Worm (Caenorhabditis elegans): ENCODE data around the gene mrpl-46.

mrpl-46 gene

DNA sequence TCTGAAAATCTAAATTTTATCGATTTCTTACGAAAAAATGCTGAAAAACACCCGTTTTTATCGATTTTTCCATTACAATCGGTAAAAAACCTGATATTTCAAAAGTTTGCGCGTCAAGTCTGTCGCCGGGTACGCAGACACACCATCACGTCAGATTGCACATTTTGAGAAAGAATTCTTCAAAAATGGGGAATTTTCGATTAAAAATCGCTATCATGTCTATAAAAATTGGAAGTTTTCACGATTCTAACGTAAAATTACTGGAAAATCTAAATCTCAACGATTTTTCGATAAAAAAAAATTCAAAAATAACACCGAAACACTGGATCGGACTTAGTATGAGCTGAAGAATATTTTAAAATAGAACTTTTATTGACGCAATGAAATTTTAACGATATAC is 6.3 kb upstream of the mrpl-46 start, which contains the start of gene F56B3.4:
TSS of gene F56B3.4 (minus strand) at position 1 of the 400 bp plus-strand sequence.
- no peak for TF ChIP-seq unc-62 (GFP tag; optimal IDR thresholded peaks at IDR 0.05)

DNA sequence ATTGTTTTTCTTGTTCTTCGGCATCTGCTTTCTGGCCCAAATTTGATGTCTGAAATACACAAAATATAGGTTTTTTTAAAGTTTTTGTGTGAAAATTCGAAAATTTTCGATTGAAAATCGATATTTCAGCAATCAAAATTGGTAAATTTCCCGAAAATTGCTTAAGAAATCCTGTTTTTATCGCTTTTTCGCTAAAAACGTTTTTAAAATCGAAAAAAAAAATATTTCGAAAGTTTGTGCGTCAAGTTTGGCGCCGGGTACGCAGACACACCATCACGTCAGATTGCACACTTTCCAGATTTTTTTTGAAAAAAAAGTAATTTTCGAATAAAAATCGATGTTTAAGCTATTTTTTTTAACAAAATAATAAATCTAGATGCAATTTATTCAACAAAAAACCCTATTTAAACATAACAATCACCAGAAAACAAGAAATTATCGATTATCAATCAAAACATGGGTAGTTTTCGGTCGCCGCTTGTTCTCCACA is 5.2 kb upstream of the mrpl-46 start, which contains the start of gene skr-18:
TSS of gene skr-18 (minus strand) at position 51 of the 490 bp plus-strand sequence.
- TF ChIP-seq unc-62 (GFP tag; optimal IDR thresholded peaks at IDR 0.05), result no peak

DNA sequence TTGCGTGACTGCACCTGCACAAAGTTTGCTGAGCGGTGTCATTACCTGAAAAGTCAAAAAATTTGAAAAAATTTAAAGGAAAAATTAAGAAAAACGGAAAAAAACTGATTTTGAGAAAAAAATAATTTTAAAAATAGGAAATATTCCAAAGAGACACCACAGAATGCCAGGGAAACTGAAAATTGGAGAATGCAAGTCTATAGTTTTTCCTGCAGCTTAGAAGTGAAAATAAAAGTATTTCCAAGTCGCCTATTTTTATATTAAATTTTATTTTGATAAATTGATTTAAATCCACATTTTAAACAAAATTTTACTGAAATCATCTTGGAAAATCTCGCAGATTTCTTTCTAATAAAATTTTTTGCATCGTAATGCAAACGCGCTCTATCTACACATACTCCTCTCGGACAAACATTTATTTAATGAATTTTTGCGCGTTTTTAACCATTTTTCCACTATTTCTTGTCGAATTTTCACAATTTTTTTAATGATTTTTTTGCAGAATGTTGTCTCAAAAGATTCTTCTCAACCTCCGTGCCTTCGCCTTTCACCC is 4.0 kb upstream of the mrpl-46 start, which contains the start of the genes F56B3.11 and ech-5:
TSS of gene F56B3.11 (minus strand) at position 51 of the 553 bp plus-strand sequence.
TSS of gene ech-5 (plus strand) at position 503 of the 553 bp plus-strand sequence.
- no peak for TF ChIP-seq unc-62 (GFP tag; optimal IDR thresholded peaks at IDR 0.05)

DNA sequence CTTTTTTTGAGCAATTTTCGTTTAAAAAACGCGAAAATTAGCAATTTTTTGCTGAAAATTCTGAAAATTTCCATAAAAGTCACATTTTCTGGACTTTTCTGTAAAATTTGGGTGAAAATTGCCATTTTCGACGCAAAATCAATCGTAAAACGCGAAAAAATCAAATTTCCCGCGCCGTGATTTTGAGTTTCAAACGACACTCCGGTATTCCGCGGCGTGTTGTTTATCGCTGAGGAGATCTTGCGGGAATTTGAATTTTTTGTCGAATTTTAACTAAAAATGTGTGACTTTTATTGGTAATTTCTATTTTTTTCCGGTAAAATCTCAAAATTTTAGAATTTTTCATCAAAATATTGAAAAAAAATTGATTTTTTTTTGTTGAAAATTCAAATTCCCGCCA is 544 bp downstream of the mrpl-46 start:
- TF ChIP-seq unc-62 (GFP tag; optimal IDR thresholded peaks at IDR 0.05), result no peak

DNA sequence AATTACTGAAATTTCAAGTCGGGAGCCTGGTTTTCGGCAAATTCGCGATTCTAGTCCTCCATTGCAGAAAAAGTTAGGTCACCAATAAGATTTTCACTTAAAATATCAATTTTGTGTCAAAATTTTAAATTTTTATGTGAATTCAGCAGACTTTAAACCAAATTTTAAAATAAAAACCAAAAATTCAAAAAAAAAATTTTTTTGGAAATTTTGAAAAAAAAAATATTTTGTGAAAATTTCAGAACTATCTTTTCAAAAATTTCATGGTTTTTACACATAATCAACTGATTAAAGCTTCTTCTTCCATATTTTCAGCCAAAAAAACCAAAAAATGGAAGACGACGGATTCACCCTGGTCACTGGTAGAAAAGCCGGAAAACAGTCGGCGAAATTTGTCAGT is 4.2 kb downstream of the mrpl-46 start, which contains the start of gene Y55F3BL.4:
TSS of gene Y55F3BL.4 (plus strand) at position 301 of the 400 bp plus-strand sequence.
- no peak for TF ChIP-seq unc-62 (GFP tag; optimal IDR thresholded peaks at IDR 0.05)

DNA sequence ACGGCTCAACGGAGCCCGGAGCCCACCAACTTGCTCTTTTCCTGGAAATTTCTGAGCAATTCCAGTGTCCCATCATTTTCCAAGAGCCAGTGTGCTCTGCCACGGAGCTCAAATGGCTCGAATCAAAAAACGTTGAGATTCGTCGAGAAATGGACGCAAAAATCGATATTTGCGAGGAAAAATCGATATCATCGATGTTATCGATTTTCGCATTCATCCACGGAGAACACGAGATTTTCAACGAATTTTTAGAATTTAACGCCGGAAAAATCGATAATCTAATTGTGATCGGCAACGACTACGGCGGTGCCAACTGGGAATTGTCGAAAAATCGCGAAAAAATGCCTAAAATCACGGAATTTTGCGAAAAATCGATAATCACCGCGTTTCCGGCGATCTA is 5.1 kb downstream of the mrpl-46 start:
- no peak for TF ChIP-seq unc-62 (GFP tag; optimal IDR thresholded peaks at IDR 0.05)

DNA sequence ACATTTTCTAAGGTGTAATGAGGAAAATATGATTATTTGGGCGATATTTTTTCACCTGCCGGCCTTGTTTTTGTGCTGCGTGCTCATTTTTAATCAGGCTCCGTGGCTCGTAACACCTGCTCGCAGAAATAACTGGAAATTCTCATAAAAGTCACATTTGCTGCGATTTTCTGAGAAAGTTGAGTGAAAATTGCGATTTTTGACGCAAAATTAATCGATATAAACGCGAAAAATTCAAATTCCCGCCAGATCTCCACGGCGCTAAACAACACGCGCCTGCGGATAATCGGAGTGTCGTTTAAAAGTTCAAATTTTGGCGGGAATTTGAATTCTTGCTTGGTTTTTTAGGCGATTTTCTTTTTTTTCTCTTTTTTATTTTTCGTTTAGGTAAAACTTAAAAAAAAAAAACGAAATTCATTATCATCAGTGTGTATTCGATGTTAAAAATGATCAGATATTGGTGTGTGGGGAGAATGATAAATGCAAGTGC is 6.5 kb downstream of the mrpl-46 start, which contains the start of gene Y55F3BL.6:
TSS of gene Y55F3BL.6 (minus strand) at position 51 of the 490 bp plus-strand sequence.
- no peak for TF ChIP-seq unc-62 (GFP tag; optimal IDR thresholded peaks at IDR 0.05)

DNA sequence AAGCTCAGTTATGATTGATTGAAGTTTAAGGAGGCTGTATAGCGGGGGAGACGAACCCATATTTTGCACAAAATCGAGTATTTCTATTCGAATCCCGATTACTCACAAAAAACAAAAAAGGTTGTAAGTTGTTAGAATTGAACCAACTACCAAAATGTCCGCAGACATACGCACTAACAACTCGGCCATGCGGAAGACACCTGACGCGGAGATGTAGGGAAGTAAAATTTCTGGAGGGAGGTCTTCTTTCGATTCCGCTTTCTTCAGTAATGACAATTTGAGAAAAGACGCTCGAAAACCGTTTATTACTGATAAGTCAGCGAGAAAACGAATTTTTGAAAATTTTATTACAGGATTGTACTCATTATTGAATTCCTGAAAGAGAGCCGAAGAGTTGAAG is 17.3 kb downstream of the mrpl-46 start:
- TF ChIP-seq unc-62 (GFP tag; optimal IDR thresholded peaks at IDR 0.05), result no peak

DNA sequence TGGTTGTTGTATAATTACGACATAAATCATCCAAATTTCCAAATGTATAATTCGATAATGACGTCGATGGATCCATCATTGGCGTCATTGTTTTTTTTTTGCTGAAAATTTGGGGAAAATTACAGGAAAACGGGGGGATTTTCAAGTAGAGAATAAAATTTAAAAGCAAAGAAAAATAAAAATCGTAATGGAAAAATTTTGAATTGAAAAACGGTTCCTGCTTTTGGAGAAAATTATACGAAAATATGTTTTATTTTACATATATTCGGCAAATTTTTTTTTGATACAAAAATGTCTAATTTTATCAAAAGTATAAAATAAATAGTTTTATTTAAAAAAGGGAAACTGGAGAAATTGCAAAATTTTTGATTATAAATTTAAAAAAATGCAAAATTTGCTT is 24.2 kb downstream of the mrpl-46 start, which contains the start of gene zipt-15:
TSS of gene zipt-15 (minus strand) at position 101 of the 400 bp plus-strand sequence.
- TF ChIP-seq unc-62 (GFP tag; optimal IDR thresholded peaks at IDR 0.05), result no peak

DNA sequence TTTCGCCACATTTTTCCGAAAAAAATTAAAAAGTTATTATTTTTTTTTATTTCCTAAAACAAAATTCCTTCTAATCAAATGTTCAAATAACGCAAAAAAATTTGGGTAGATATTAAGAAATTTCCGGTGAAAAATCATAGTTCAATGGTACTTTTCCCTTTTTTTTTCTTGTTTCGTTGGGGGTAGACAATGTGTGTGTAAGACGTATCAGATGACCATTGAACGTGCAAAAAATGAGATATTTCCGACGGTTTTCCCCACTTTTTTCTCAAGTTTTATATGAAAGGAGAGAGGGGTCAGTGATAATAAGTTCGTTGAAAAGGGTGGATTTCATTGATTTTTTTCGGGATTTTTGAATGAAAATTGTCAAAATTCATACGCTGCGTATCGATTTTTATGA is 25.5 kb downstream of the mrpl-46 start:
- no peak for TF ChIP-seq unc-62 (GFP tag; optimal IDR thresholded peaks at IDR 0.05)

DNA sequence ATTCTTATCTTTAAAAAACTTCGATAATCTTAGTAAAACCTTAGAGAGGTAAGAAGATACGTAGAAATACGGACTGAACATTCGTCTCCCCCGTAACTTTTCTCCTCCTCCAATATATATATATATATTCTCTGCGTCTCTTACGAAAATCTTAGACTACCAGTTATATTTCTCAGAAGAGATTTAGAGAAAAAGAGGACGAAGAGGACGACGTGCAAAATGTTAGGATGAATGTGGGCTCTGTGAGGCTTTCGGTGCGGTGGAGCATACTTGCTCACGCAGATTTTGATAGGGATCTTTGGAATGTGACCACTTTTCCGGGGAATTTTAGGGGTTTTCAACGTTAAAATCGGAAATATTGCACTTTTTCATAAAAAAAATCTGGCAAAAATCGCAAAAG is 27.8 kb downstream of the mrpl-46 start:
- no peak for TF ChIP-seq unc-62 (GFP tag; optimal IDR thresholded peaks at IDR 0.05)

DNA sequence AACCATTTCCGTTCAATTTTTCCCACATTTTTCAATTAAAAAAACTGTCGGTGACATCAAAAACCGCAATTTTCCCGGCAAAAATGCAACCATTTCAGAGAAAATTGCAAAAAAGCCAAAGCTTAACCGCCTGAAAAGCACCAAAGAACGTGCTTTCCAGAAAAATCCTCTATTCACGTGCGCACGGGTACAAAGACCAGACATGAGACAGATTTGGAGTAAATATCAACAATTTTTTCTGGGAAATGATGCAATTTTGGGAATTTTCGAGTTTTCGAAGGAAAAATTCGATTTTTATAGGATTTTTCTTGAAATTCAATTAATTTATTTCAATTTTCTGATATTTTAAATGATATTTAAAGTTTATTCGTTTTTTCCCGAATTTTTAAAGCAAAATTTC is 28.5 kb downstream of the mrpl-46 start:
- no peak for TF ChIP-seq unc-62 (GFP tag; optimal IDR thresholded peaks at IDR 0.05)

DNA sequence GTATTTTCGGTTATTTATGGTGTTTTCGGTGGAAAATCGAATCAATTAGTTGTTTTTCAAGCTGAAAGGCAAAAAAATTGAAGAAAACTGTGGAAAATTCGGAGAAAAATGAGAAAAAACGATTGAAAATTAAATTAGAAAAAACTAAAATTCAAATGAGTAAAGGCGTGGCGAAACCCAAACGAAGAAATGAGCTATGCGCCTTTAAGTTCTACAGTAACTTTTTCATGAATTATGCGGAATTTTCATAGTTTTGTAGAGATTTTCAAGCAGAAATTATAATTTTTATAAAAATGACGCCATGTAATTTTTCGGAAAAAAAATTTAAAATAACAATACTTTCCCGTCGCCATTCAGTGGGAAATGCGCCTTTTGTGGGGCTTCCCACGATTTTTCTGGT is 29.1 kb downstream of the mrpl-46 start:
- TF ChIP-seq unc-62 (GFP tag; optimal IDR thresholded peaks at IDR 0.05), result no peak

DNA sequence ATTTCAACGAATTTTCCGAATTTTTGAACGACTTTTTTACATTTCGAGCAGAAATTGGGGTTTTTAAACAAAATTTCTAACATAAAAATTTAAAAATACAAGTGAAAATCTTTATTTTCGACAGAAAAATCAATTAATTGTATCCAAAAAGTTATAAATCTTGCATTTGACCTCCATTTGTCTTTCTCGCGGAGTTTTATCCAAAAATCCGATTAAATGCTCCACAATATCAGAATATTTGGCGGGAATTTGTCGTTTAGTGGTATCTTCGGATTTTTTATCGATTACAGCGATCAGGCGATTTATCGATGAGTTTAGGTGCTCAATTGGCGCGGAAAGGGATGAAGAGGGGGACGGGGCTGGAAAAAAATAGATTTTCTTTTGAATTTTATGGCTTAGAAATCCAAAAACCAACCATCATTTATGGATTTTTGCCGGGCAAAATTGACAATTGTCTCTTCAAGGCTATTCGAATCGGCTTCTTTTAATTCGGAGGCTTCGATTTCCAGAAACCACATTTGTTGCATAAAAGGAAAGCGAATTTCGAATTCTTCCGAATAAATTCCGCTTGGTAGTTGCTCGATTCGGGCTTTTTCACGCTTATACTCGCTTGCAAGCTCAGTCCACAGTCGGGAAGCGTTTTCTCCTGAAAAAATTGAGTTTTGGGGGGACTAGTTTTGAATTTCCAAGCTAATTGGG is 29.8 kb downstream of the mrpl-46 start:
- no peak for TF ChIP-seq unc-62 (GFP tag; optimal IDR thresholded peaks at IDR 0.05)

DNA sequence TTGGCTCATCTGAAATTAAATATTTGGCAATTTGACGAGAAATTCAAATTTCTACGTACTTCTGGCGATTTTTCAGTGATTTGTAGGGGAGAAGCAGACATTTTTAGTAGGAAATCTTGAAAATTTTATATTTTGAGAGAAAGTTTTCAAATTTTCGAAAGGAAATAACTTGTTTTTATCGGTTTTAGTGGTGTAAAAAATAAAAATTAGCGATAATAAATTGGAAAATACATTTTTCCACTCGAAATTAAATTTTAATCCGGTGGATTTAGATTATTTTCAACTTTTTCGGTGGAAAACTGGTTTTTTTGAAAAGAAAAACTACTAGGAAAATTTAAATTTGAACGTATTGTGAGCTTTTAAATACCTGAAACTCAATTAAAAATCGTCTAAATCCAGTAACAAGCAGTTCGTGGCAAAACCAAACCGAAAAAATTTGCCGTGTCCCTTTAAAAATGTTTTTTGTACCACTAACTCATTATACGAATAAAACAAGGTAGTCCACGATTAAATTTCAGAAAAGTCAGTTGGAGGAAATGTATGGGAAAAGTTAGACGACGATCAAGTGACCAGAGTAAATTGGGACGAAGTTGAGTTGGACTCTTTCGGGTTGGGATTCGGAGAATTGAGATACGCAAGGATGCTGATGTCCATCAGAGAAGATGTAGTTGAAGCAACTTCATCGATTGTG is 31.3 kb downstream of the mrpl-46 start, which contains the start of the genes madf-1 and Y55F3BR.10:
TSS of gene madf-1 (minus strand) at position 101 of the 691 bp plus-strand sequence.
TSS of gene Y55F3BR.10 (plus strand) at position 641 of the 691 bp plus-strand sequence.
- TF ChIP-seq unc-62 (GFP tag; optimal IDR thresholded peaks at IDR 0.05), result no peak

DNA sequence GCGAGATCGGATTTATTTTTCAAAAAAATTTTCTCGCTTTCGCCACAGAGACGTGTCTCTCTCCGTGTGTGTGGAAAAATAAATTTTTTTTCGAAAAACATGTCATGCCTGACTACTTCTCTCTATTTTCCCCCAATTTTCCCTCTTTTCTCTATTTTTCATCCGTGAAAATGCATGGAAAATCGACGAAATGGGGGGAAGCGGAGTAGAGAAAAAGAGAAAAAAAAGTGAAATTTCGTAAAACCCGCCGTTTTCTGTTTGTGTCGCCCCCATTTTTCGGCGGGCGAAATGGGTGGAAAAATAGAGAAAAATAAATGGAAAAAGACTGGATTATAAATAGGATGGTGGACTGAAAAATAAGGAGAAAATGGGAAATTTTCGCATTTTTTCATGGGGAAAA is 32.9 kb downstream of the mrpl-46 start:
- no peak for TF ChIP-seq unc-62 (GFP tag; optimal IDR thresholded peaks at IDR 0.05)

Data from whole organism, dauer.